Fruit fly (Drosophila melanogaster) whole organism, embryonic: ENCODE measurements around the gene Nf1.

Experiments
- Aef1 ChIP-seq: fragments of 200-800 bp; sonication (Bioruptor generic); IDR thresholded peaks from 3 replicates; pipeline ENCODE4 v1.3.6; 2022; ENCODE audit warnings: missing biosample characterization, missing genetic modification characterization
- BEAF-32 ChIP-seq: fragments of 200-800 bp; sonication (Bioruptor generic); optimal IDR thresholded peaks from 3 replicates; lab custom pipeline; 2017; ENCODE audit warnings: missing biosample characterization, missing genetic modification characterization, mild to moderate bottlenecking, moderate library complexity, missing genetic modification reagents
- CG10147 ChIP-seq: fragments of 200-800 bp; sonication (Bioruptor generic); optimal IDR thresholded peaks from 2 replicates; lab custom pipeline; 2019; ENCODE audit warnings: missing biosample characterization, mild to moderate bottlenecking, missing genetic modification characterization, moderate library complexity
- CG10321 ChIP-seq: fragments of 200-800 bp; sonication (Bioruptor generic); IDR thresholded peaks from 2 replicates; pipeline ENCODE4 v1.3.6; 2022; ENCODE audit warnings: missing biosample characterization, missing genetic modification characterization
- CG10431 ChIP-seq: fragments of 200-800 bp; sonication (Bioruptor generic); optimal IDR thresholded peaks from 3 replicates; lab custom pipeline; 2018; ENCODE audit warnings: missing biosample characterization, mild to moderate bottlenecking, missing genetic modification characterization
- CG10979 ChIP-seq: fragments of 200-800 bp; sonication (Bioruptor generic); optimal IDR thresholded peaks from 2 replicates; lab custom pipeline; 2018; ENCODE audit warnings: missing biosample characterization, mild to moderate bottlenecking, missing genetic modification characterization, moderate library complexity
- CG11398 ChIP-seq: fragments of 200-800 bp; sonication (Bioruptor generic); optimal IDR thresholded peaks from 2 replicates; lab custom pipeline; 2016; ENCODE audit warnings: missing biosample characterization, missing genetic modification characterization
- CG11696 ChIP-seq: fragments of 200-800 bp; sonication (Bioruptor generic); IDR thresholded peaks from 2 replicates; pipeline ENCODE4 v1.3.6; 2022; ENCODE audit warnings: missing biosample characterization, missing genetic modification characterization
- CG12219 ChIP-seq: fragments of 200-800 bp; sonication (Bioruptor generic); optimal IDR thresholded peaks from 3 replicates; lab custom pipeline; 2018; ENCODE audit warnings: missing biosample characterization, mild to moderate bottlenecking, missing genetic modification characterization
- CG12299 ChIP-seq: fragments of 200-800 bp; sonication (Bioruptor generic); optimal IDR thresholded peaks from 2 replicates; lab custom pipeline; 2018; ENCODE audit warnings: missing biosample characterization, mild to moderate bottlenecking, missing genetic modification characterization
- CG12391 ChIP-seq: fragments of 200-800 bp; sonication (Bioruptor generic); optimal IDR thresholded peaks from 3 replicates; lab custom pipeline; 2018; ENCODE audit warnings: missing biosample characterization, mild to moderate bottlenecking, missing genetic modification characterization, moderate library complexity
- CG13123 ChIP-seq: fragments of 200-800 bp; sonication (Bioruptor generic); optimal IDR thresholded peaks from 2 replicates; lab custom pipeline; 2016; ENCODE audit warnings: missing biosample characterization, missing genetic modification characterization
- CG1602 ChIP-seq: fragments of 200-800 bp; sonication (Bioruptor generic); optimal IDR thresholded peaks from 3 replicates; lab custom pipeline; 2016; ENCODE audit warnings: missing biosample characterization, missing genetic modification characterization
- CG16779 ChIP-seq: fragments of 200-800 bp; sonication (Bioruptor generic); IDR thresholded peaks from 2 replicates; pipeline ENCODE4 v1.3.6; 2022; ENCODE audit warnings: missing biosample characterization, missing genetic modification characterization
- CG17568 ChIP-seq: fragments of 200-800 bp; sonication (Bioruptor generic); optimal IDR thresholded peaks from 2 replicates; lab custom pipeline; 2018; ENCODE audit warnings: missing biosample characterization, mild to moderate bottlenecking, missing genetic modification characterization, moderate library complexity
- CG17912 ChIP-seq: fragments of 200-800 bp; sonication (Bioruptor generic); optimal IDR thresholded peaks from 2 replicates; lab custom pipeline; 2018; ENCODE audit warnings: missing biosample characterization, mild to moderate bottlenecking, missing genetic modification characterization
- CG18764 ChIP-seq: fragments of 200-800 bp; sonication (Bioruptor generic); optimal IDR thresholded peaks from 3 replicates; lab custom pipeline; 2016; ENCODE audit warnings: missing biosample characterization, missing genetic modification characterization
- CG2678 ChIP-seq: fragments of 200-800 bp; sonication (Bioruptor generic); optimal IDR thresholded peaks from 3 replicates; lab custom pipeline; 2019; ENCODE audit warnings: missing biosample characterization, mild to moderate bottlenecking, missing genetic modification characterization, moderate library complexity
- CG2875 ChIP-seq: fragments of 200-800 bp; sonication (Bioruptor generic); optimal IDR thresholded peaks from 2 replicates; lab custom pipeline; 2017; ENCODE audit warnings: missing biosample characterization, mild to moderate bottlenecking, missing genetic modification characterization, missing genetic modification reagents
- CG33213 ChIP-seq: fragments of 200-800 bp; sonication (Bioruptor generic); optimal IDR thresholded peaks from 3 replicates; lab custom pipeline; 2016; ENCODE audit warnings: missing biosample characterization, missing genetic modification characterization
- CG3407 ChIP-seq: fragments of 200-800 bp; sonication (Bioruptor generic); optimal IDR thresholded peaks from 2 replicates; lab custom pipeline; 2018; ENCODE audit warnings: missing biosample characterization, mild to moderate bottlenecking, missing genetic modification characterization
- CG4282 ChIP-seq: fragments of 200-800 bp; sonication (Bioruptor generic); optimal IDR thresholded peaks from 2 replicates; lab custom pipeline; 2016; ENCODE audit warnings: missing biosample characterization, missing genetic modification characterization
- CG6254 ChIP-seq: fragments of 200-800 bp; sonication (Bioruptor generic); optimal IDR thresholded peaks from 3 replicates; lab custom pipeline; 2017; ENCODE audit warnings: mild to moderate bottlenecking, missing biosample characterization, missing genetic modification reagents, missing genetic modification characterization
- CG8359 ChIP-seq: fragments of 200-800 bp; sonication (Bioruptor generic); optimal IDR thresholded peaks from 2 replicates; lab custom pipeline; 2017; ENCODE audit warnings: missing biosample characterization, mild to moderate bottlenecking, missing genetic modification characterization, borderline replicate concordance
- CG8924 ChIP-seq: fragments of 200-800 bp; optimal IDR thresholded peaks from 3 replicates; lab custom pipeline; 2019; ENCODE audit warnings: missing biosample characterization, mild to moderate bottlenecking, missing genetic modification characterization, moderate library complexity
- D ChIP-seq, 2 experiments: fragments of 200-800 bp in 1 of 2; fragments of >200 bp in 1 of 2; sonication (Bioruptor generic) in 1 of 2; optimal IDR thresholded peaks; 2 replicates in 1 of 2; 3 replicates in 1 of 2; lab custom pipeline; 2017; ENCODE audit warnings: mild to moderate bottlenecking in 1 of 2, missing biosample characterization in 1 of 2, missing genetic modification characterization in 1 of 2, missing genetic modification reagents in 1 of 2
- Dp ChIP-seq: fragments of 200-800 bp; sonication (Bioruptor generic); optimal IDR thresholded peaks from 2 replicates; lab custom pipeline; 2018; ENCODE audit warnings: missing biosample characterization, mild to moderate bottlenecking, missing genetic modification characterization, moderate library complexity
- Drgx ChIP-seq: fragments of 200-800 bp; sonication (Bioruptor generic); IDR thresholded peaks from 2 replicates; pipeline ENCODE4 v1.3.6; 2022; ENCODE audit warnings: missing biosample characterization, missing genetic modification characterization
- ERR ChIP-seq: fragments of 200-800 bp; sonication (Bioruptor generic); optimal IDR thresholded peaks from 2 replicates; lab custom pipeline; 2016; ENCODE audit warnings: missing biosample characterization, missing genetic modification characterization
- Fer2 ChIP-seq: fragments of 200-800 bp; sonication (Bioruptor generic); optimal IDR thresholded peaks from 2 replicates; lab custom pipeline; 2018; ENCODE audit warnings: missing biosample characterization, mild to moderate bottlenecking, missing genetic modification characterization, moderate library complexity
- Fer3 ChIP-seq: fragments of 200-800 bp; sonication (Bioruptor generic); optimal IDR thresholded peaks from 2 replicates; lab custom pipeline; 2018; ENCODE audit warnings: missing biosample characterization, mild to moderate bottlenecking, missing genetic modification characterization, moderate library complexity
- HLHmδ ChIP-seq: fragments of 200-800 bp; sonication (Bioruptor generic); optimal IDR thresholded peaks from 2 replicates; lab custom pipeline; 2018; ENCODE audit warnings: missing biosample characterization, mild to moderate bottlenecking, missing genetic modification characterization, moderate library complexity
- Mes4 ChIP-seq: fragments of 200-800 bp; sonication (Bioruptor generic); optimal IDR thresholded peaks from 2 replicates; lab custom pipeline; 2016; ENCODE audit warnings: missing biosample characterization, missing genetic modification characterization
- Optix ChIP-seq: fragments of 200-800 bp; sonication (Bioruptor generic); IDR thresholded peaks from 3 replicates; pipeline ENCODE4 v1.3.6; 2022; ENCODE audit warnings: missing biosample characterization, missing genetic modification characterization
- Tbp ChIP-seq: fragments of >200 bp; optimal IDR thresholded peaks from 2 replicates; lab custom pipeline; 2018; ENCODE audit warnings: missing biosample characterization, missing genetic modification characterization
- ac ChIP-seq: fragments of 200-800 bp; sonication (Bioruptor generic); optimal IDR thresholded peaks from 3 replicates; lab custom pipeline; 2017; ENCODE audit warnings: missing biosample characterization, mild to moderate bottlenecking, missing genetic modification characterization
- bsh ChIP-seq, 2 experiments: fragments of 200-800 bp; sonication (Bioruptor generic); optimal IDR thresholded peaks; 2 replicates each; lab custom pipeline; 2017 to 2018; ENCODE audit warnings: mild to moderate bottlenecking in 2 of 2, missing biosample characterization in 2 of 2, missing genetic modification characterization in 2 of 2, moderate library complexity in 1 of 2
- caup ChIP-seq: fragments of 200-800 bp; sonication (Bioruptor generic); optimal IDR thresholded peaks from 3 replicates; lab custom pipeline; 2017; ENCODE audit warnings: missing biosample characterization, mild to moderate bottlenecking, missing genetic modification characterization, moderate library complexity; ENCODE audit not compliant: severe bottlenecking
- dysf ChIP-seq: fragments of 200-800 bp; sonication (Bioruptor generic); IDR thresholded peaks from 3 replicates; pipeline ENCODE4 v1.3.6; 2022; ENCODE audit warnings: missing biosample characterization, missing genetic modification characterization
- insv ChIP-seq, 2 experiments: fragments of 200-800 bp; sonication (Bioruptor generic); optimal IDR thresholded peaks; 3 replicates each; lab custom pipeline; 2016 to 2018; ENCODE audit warnings: missing biosample characterization in 2 of 2, missing genetic modification characterization in 2 of 2
- kni ChIP-seq: fragments of 200-800 bp; sonication (Bioruptor generic); optimal IDR thresholded peaks from 3 replicates; lab custom pipeline; 2017; ENCODE audit warnings: mild to moderate bottlenecking, missing biosample characterization, missing genetic modification reagents, missing genetic modification characterization
- mirr ChIP-seq: fragments of 200-800 bp; sonication (Bioruptor generic); optimal IDR thresholded peaks from 3 replicates; lab custom pipeline; 2018; ENCODE audit warnings: missing biosample characterization, mild to moderate bottlenecking, missing genetic modification characterization
- nom ChIP-seq: fragments of 200-800 bp; sonication (Bioruptor generic); optimal IDR thresholded peaks from 2 replicates; lab custom pipeline; 2017; ENCODE audit warnings: missing biosample characterization, missing genetic modification characterization, mild to moderate bottlenecking, moderate library complexity, missing genetic modification reagents
- pros ChIP-seq: fragments of 200-800 bp; sonication (Bioruptor generic); optimal IDR thresholded peaks from 3 replicates; lab custom pipeline; 2019; ENCODE audit warnings: missing biosample characterization, mild to moderate bottlenecking, missing genetic modification characterization, moderate library complexity
- row ChIP-seq: fragments of 200-800 bp; sonication (Bioruptor generic); IDR thresholded peaks from 3 replicates; pipeline ENCODE4 v1.3.6; 2022; ENCODE audit warnings: missing biosample characterization, missing genetic modification characterization
- slbo ChIP-seq: fragments of 200-800 bp; sonication (Bioruptor generic); IDR thresholded peaks from 2 replicates; pipeline ENCODE4 v1.3.6; 2022; ENCODE audit warnings: missing biosample characterization, missing genetic modification characterization
- so ChIP-seq: fragments of 200-800 bp; sonication (Bioruptor generic); IDR thresholded peaks from 3 replicates; pipeline ENCODE4 v1.3.6; 2022; ENCODE audit warnings: missing biosample characterization, missing genetic modification characterization
- sr ChIP-seq: fragments of 200-800 bp; sonication (Bioruptor generic); IDR thresholded peaks from 3 replicates; pipeline ENCODE4 v1.3.6; 2022; ENCODE audit warnings: missing biosample characterization, missing genetic modification characterization
- stwl ChIP-seq: fragments of 200-800 bp; sonication (Bioruptor generic); optimal IDR thresholded peaks from 3 replicates; lab custom pipeline; 2018; ENCODE audit warnings: missing biosample characterization, mild to moderate bottlenecking, missing genetic modification characterization, moderate library complexity
- sug ChIP-seq: fragments of 200-800 bp; optimal IDR thresholded peaks from 2 replicates; lab custom pipeline; 2019; ENCODE audit warnings: missing biosample characterization, mild to moderate bottlenecking, missing genetic modification characterization, moderate library complexity

Nf1 gene

DNA sequence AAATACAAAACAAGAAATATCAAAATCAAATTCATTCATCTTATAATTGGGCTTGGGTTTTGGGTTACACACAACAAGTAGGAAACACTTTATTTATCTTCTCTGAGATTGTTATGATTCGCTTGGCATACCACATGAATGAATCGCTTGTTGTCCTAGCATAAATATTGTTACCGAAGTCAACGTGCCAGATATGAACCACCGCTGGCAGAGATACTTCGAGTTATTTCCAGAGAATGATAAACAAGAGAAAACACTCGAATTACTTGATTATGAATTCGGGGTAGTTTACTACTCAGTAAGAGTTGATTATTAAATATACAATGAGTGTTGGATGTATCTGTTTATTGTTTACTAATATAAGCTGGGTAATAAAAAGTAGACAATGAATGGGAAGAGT, 28.7 kb downstream of the Nf1 start (continued):
- TF ChIP-seq CG1602 (GFP tag; lab: Kevin White, UChicago) (no peak), Dp (GFP tag; lab: Kevin White, UChicago) (no peak), CG10431 (GFP tag; lab: Kevin White, UChicago) (peak; percentile 35), CG4282 (GFP tag; lab: Kevin White, UChicago) (no peak), CG18764 (no peak), CG8359 (GFP tag; lab: Kevin White, UChicago) (peak; percentile 13), dysf (no peak), D (optimal IDR thresholded peaks at IDR 0.05; lab: Kevin White, UChicago) (no peak), D (GFP tag; optimal IDR thresholded peaks at IDR 0.05; lab: Kevin White, UChicago) (peak; percentile 23), CG6254 (no peak), CG17912 (GFP tag; lab: Kevin White, UChicago) (peak; percentile 15), CG2678 (tag; lab: Kevin White, UChicago) (peak; percentile 53), stwl (tag; lab: Kevin White, UChicago) (no peak), kni (GFP tag; lab: Kevin White, UChicago) (peak; percentile 18), Fer3 (tag; lab: Kevin White, UChicago) (peak; percentile 16), mirr (peak; percentile 7), row (GFP tag; lab: Robert Waterston, UW) (no peak), bsh (GFP tag; optimal IDR thresholded peaks at IDR 0.05; lab: Kevin White, UChicago) (peak in 1 of 2 experiments; percentile 48), BEAF-32 (no peak), CG13123 (GFP tag; lab: Kevin White, UChicago) (peak; percentile 10), Fer2 (no peak), CG12219 (GFP tag; lab: Kevin White, UChicago) (peak; percentile 37), CG8924 (peak; percentile 61), ERR (GFP tag; lab: Kevin White, UChicago) (no peak), CG33213 (GFP tag; lab: Kevin White, UChicago) (peak; percentile 32), CG10979 (tag; lab: Kevin White, UChicago) (peak; percentile 17), CG12299 (tag; lab: Kevin White, UChicago) (peak; percentile 24), CG16779 (GFP tag; lab: Robert Waterston, UW) (no peak), sug (tag; lab: Kevin White, UChicago) (peak; percentile 9), CG2875 (GFP tag; lab: Kevin White, UChicago) (peak; percentile 32)

dm6 chr3R:26012288-26012687, 29.5 kb downstream of the Nf1 start:
- TF ChIP-seq dysf (no peak), Drgx (0 out of 2 replicates have a peak, but pooled peaks have one; percentile 29), pros (GFP tag; lab: Kevin White, UChicago) (peak; percentile 13), CG11398 (no peak), Tbp (GFP tag; lab: Kevin White, UChicago) (no peak), Mes4 (GFP tag; lab: Kevin White, UChicago) (no peak), insv (GFP tag; optimal IDR thresholded peaks at IDR 0.05; lab: Kevin White, UChicago) (no peak), caup (GFP tag; lab: Kevin White, UChicago) (no peak), Optix (GFP tag; lab: Robert Waterston, UW) (no peak), CG10147 (GFP tag; lab: Kevin White, UChicago) (no peak), so (no peak), CG10321 (GFP tag; lab: Robert Waterston, UW) (no peak), ac (no peak), CG17568 (GFP tag; lab: Kevin White, UChicago) (no peak), slbo (GFP tag; lab: Robert Waterston, UW) (no peak), CG3407 (GFP tag; lab: Kevin White, UChicago) (no peak), HLHmδ (GFP tag; lab: Kevin White, UChicago) (peak; percentile 14), CG11696 (GFP tag; lab: Robert Waterston, UW) (no peak), nom (GFP tag; lab: Kevin White, UChicago) (no peak), sr (no peak), Aef1 (GFP tag; lab: Robert Waterston, UW) (no peak), CG12391 (tag; lab: Kevin White, UChicago) (no peak)
